Fruit fly (Drosophila melanogaster): ENCODE results near the gene CG17127.

CG17127 gene

dm6 chr2L:10770568-10770967, at the start of gene CG17127:
Gene CG17127, plus strand, starts transcription at chr2L:10770868.
- TF ChIP-seq Myc (optimal IDR thresholded peaks at IDR 0.05), result no peak

DNA sequence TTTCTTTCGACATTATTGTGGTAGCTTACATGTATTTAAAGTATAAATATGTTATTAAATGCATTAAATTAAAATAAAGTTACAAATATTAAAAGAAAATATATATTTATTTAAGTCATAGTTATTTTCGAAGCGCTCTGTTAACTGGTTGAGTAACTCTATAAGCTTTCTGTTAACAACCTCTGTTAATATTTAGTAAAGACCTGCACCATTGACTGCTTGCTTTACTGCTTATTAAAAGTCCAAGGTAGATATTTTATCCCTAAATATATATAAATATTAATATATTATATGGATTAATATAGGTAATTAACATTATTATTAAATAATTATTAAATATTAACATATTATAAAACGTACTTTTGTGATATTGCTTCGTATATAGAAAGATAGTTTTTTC, 49.1 kb upstream of the CG17127 start:
- TF ChIP-seq Sin3A (optimal IDR thresholded peaks at IDR 0.05), result no peak
- no peak for TF ChIP-seq Myc (optimal IDR thresholded peaks at IDR 0.05)
- TF ChIP-seq psq (optimal IDR thresholded peaks at IDR 0.05), result no peak
- TF ChIP-seq ttk (optimal IDR thresholded peaks at IDR 0.05), result no peak
- TF ChIP-seq h (optimal IDR thresholded peaks at IDR 0.05), result no peak

DNA sequence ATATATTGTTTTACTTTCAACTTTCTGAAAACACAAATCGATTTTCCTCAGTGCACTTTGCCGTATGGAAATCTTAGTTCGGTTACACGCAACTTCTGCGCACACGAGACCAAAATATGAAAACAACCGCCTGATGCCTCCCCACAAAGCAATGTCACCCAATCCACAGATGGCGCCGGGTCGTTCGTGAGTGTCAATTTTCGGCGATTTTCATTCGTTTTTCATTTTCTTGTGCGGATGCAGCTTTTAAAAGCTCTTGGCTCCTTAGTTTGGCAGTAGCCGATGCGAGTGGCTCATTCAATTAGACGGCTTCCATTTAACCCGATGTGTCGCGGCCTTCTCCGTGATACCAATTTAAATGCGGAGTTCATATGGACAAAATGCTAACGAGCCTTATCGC, 46.8 kb upstream of the CG17127 start, which contains the start of gene CG6431:
TSS of gene CG6431 (plus strand) at position 301 of the 400 bp plus-strand sequence.
- no peak for TF ChIP-seq Myc (optimal IDR thresholded peaks at IDR 0.05)
- no peak for TF ChIP-seq h (optimal IDR thresholded peaks at IDR 0.05)
- TF ChIP-seq psq (optimal IDR thresholded peaks at IDR 0.05), result no peak
- no peak for TF ChIP-seq Sin3A (optimal IDR thresholded peaks at IDR 0.05)
- no peak for TF ChIP-seq ttk (optimal IDR thresholded peaks at IDR 0.05)

DNA sequence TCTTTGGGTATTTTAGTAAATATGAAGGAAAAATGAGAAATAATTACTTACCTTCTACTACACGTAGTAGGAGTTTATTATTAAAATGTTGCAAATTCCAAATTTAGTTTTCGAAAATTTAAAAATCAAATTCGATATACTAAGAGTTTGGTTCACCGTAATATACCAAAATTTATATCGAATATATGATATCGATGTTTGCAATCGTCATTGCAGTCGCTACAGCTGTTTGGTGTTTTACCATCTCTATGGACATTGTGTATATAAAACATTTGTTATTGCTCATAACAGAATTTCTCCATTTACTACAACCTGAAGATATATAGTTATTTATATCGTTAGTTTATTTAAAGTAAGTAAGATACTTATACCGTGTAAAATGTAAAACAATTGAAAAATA, 41.9 kb upstream of the CG17127 start, which contains the start of gene CG6443:
TSS of gene CG6443 (plus strand) at position 228 of the 400 bp plus-strand sequence.
- TF ChIP-seq Sin3A (optimal IDR thresholded peaks at IDR 0.05), result no peak
- no peak for TF ChIP-seq h (optimal IDR thresholded peaks at IDR 0.05)
- no peak for TF ChIP-seq ttk (optimal IDR thresholded peaks at IDR 0.05)
- no peak for TF ChIP-seq Myc (optimal IDR thresholded peaks at IDR 0.05)
- no peak for TF ChIP-seq psq (optimal IDR thresholded peaks at IDR 0.05)
- no peak for TF ChIP-seq insv (optimal IDR thresholded peaks at IDR 0.05)

DNA sequence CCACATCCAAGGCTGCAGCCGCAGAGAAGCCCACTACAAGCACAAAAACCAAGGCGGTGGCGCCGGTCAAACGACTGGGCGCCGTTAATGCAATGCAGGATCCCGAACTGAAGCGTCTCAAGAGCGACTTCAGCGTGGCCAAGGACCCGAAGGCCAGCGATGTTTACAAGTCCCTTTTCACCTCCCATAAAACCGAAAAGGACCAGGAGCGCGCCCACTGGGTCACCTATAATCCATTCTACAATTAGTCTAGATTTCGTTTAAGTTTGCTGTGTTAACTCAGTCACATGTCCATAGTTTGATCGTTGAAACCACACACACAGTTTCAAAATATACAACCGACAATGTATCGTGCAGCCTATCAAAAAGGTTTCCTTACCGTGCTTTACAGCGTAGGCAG, 40.7 kb upstream of the CG17127 start, which contains the start of gene CG17118:
TSS of gene CG17118 (plus strand) at position 301 of the 400 bp plus-strand sequence.
- TF ChIP-seq h (optimal IDR thresholded peaks at IDR 0.05) (no peak), ttk (optimal IDR thresholded peaks at IDR 0.05) (no peak), Myc (optimal IDR thresholded peaks at IDR 0.05) (no peak)

DNA sequence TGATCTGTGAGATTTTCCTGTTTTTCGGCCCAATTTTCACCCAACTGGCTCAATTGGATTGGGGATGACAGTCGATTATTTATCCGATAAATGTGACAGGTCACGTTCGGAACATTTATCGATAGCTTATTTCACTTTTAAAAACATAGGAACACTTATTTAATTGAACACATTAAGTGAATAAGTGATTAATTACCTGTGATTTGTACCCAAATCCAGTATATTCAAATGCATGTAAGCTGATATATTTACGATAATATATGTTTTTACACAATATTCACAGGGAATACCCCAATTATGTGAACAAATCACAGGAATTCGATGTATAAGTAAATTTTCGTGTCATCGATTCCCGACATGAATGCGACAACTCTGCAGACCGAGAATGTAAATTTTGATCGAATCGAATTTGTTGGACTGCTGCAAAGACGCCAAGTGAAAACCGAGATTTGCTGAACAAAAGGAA, 38.3 kb upstream of the CG17127 start, which contains the start of the genes EMC3 and Dpy-30L1:
TSS of gene EMC3 (minus strand) at position 81 of the 466 bp plus-strand sequence.
TSS of gene Dpy-30L1 (plus strand) at position 311 of the 466 bp plus-strand sequence.
- TF ChIP-seq ttk (optimal IDR thresholded peaks at IDR 0.05) (no peak), h (optimal IDR thresholded peaks at IDR 0.05) (no peak), Myc (optimal IDR thresholded peaks at IDR 0.05) (no peak), Sin3A (optimal IDR thresholded peaks at IDR 0.05) (no peak), psq (optimal IDR thresholded peaks at IDR 0.05) (no peak), insv (optimal IDR thresholded peaks at IDR 0.05) (no peak)

- no peak for TF ChIP-seq h (optimal IDR thresholded peaks at IDR 0.05)
- TF ChIP-seq Sin3A (optimal IDR thresholded peaks at IDR 0.05), result no peak
Observed at dm6 chr2L:10735923-10736322, 34.7 kb upstream of the CG17127 start, which contains the start of gene Nup107. Gene Nup107, minus strand, starts transcription at chr2L:10736071.

DNA sequence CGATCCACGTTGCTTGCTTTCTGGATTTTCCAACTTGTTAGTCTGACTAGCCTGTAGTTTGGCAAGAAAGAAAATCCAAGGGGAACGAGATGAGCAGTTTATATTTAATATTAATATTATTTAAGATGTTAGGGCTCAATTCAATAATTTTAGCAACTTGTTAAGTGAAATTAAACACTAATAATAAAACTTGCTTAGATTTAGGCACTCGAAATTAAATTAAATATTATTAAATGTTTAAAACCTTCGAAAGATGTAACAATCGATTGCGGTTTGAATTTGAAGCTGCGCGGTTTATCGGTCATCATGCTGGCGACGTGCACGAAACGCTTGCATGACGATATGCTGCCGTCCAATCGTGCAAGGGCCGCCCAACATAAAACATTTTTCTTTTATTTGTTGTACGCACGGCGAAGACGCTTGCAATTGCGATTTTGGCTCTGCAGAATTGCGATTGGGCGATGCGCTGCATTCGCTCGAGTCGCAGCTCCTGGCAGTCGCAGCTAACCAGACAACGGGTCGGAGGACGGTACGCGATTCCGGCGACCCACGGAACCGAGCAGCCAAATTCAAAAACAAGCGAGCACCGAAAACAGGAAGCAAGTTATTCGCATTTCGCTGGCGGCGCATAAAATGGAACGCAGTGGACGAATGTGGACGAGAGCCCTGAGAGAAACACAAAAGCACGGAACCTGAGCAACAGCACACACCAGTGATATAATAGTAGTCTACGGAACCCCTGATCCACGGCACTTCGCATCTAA, 33.5 kb upstream of the CG17127 start, which contains the start of the genes Vha16-5 and CG12299:
TSS of gene Vha16-5 (minus strand) at position 51 of the 764 bp plus-strand sequence.
TSS of gene CG12299 (plus strand) at position 353 of the 764 bp plus-strand sequence.
- no peak for TF ChIP-seq insv (optimal IDR thresholded peaks at IDR 0.05)

dm6 chr2L:10743714-10744113, 27.0 kb upstream of the CG17127 start, which contains the start of gene CG6729:
Gene CG6729, minus strand, starts transcription at chr2L:10743935.
- no peak for TF ChIP-seq insv (optimal IDR thresholded peaks at IDR 0.05)

- no peak for TF ChIP-seq insv (optimal IDR thresholded peaks at IDR 0.05)
- TF ChIP-seq ttk (optimal IDR thresholded peaks at IDR 0.05), result no peak
Observed at dm6 chr2L:10748218-10748617, 22.4 kb upstream of the CG17127 start.

DNA sequence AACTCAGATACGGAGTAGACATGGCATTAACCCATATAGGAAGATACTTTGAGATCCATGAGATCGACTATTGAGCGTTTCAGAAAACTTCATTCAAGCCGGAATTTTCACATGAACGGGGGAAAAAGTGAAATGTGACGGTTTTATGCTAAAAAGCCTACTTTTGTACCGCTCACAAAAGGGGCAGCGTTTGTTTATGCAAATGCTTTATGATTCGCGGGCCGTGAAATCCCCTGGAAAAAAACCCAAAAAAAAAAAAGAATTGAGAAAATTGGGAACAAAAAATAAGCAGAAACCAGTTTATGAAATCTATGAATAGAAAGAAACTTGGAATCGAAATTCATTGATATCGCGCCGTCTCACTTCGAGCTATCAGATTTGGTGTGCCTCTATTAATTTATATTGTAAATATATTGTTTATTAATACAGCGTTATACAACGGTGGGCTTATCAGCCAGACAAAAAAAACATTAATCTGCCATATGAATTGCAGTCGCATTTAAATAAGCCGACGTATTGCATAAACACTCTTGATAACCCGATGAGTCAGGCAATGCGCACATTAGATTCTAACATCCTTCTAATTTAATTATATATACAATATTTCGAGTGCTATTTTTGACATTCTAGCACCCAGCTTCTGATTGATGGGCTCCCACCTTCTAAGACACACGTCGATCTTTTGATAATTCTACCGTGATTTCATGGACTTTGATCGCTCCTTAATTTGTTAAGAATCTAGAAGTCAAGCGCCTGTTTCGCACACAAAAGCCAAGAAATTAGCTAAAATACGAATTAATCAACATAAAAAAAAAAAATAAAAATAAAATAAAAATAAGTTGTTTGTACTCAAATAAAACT, 20.8 kb upstream of the CG17127 start:
- TF ChIP-seq psq (optimal IDR thresholded peaks at IDR 0.05) (no peak), Myc (optimal IDR thresholded peaks at IDR 0.05) (no peak), insv (optimal IDR thresholded peaks at IDR 0.05) (no peak), ttk (optimal IDR thresholded peaks at IDR 0.05) (no peak), Sin3A (optimal IDR thresholded peaks at IDR 0.05) (no peak)

dm6 chr2L:10750915-10751612, 19.6 kb upstream of the CG17127 start:
- TF ChIP-seq Myc (optimal IDR thresholded peaks at IDR 0.05) (no peak), h (optimal IDR thresholded peaks at IDR 0.05) (no peak), psq (optimal IDR thresholded peaks at IDR 0.05) (no peak), ttk (optimal IDR thresholded peaks at IDR 0.05) (no peak), insv (optimal IDR thresholded peaks at IDR 0.05) (no peak), Sin3A (optimal IDR thresholded peaks at IDR 0.05) (no peak)

Data from Kc167 (cell line).